Fruit fly (Drosophila melanogaster) whole organism, embryonic: ENCODE measurements around the gene CG13114.

Source experiments
- BEAF-32 ChIP-seq: fragments of 200-800 bp; sonication (Bioruptor generic); optimal IDR thresholded peaks from 3 replicates; lab custom pipeline; 2017; ENCODE audit warnings: missing biosample characterization, missing genetic modification characterization, mild to moderate bottlenecking, moderate library complexity, missing genetic modification reagents
- CG10366 ChIP-seq: fragments of 200-800 bp; sonication (Bioruptor generic); IDR thresholded peaks from 2 replicates; pipeline ENCODE4 v1.3.6; 2022; ENCODE audit warnings: missing biosample characterization, missing genetic modification characterization
- CG12219 ChIP-seq: fragments of 200-800 bp; sonication (Bioruptor generic); optimal IDR thresholded peaks from 3 replicates; lab custom pipeline; 2018; ENCODE audit warnings: missing biosample characterization, mild to moderate bottlenecking, missing genetic modification characterization
- CG12391 ChIP-seq: fragments of 200-800 bp; sonication (Bioruptor generic); optimal IDR thresholded peaks from 3 replicates; lab custom pipeline; 2018; ENCODE audit warnings: missing biosample characterization, mild to moderate bottlenecking, missing genetic modification characterization, moderate library complexity
- CG16863 ChIP-seq: fragments of 200-800 bp; sonication (Bioruptor generic); optimal IDR thresholded peaks from 3 replicates; lab custom pipeline; 2016; ENCODE audit warnings: missing biosample characterization, missing genetic modification characterization
- CG17186 ChIP-seq: fragments of 200-800 bp; sonication (Bioruptor generic); optimal IDR thresholded peaks from 3 replicates; lab custom pipeline; 2017; ENCODE audit warnings: missing biosample characterization, missing genetic modification reagents, missing genetic modification characterization
- CG17359 ChIP-seq: fragments of 200-800 bp; sonication (Bioruptor generic); optimal IDR thresholded peaks from 3 replicates; lab custom pipeline; 2018; ENCODE audit warnings: missing biosample characterization, mild to moderate bottlenecking, missing genetic modification characterization, moderate library complexity
- CG2116 ChIP-seq: fragments of 200-800 bp; sonication (Bioruptor generic); optimal IDR thresholded peaks from 3 replicates; lab custom pipeline; 2018; ENCODE audit warnings: missing biosample characterization, mild to moderate bottlenecking, missing genetic modification characterization
- CG2120 ChIP-seq: fragments of 200-800 bp; sonication (Bioruptor generic); optimal IDR thresholded peaks from 3 replicates; lab custom pipeline; 2016; ENCODE audit warnings: missing biosample characterization, missing genetic modification characterization
- CG3847 ChIP-seq: fragments of 200-800 bp; sonication (Bioruptor generic); IDR thresholded peaks from 2 replicates; pipeline ENCODE4 v1.3.6; 2022; ENCODE audit warnings: missing biosample characterization, missing genetic modification characterization
- CG43689 ChIP-seq: fragments of 200-800 bp; sonication (Bioruptor generic); IDR thresholded peaks from 2 replicates; pipeline ENCODE4 v1.3.6; 2022; ENCODE audit warnings: missing biosample characterization, missing genetic modification characterization
- CG4617 ChIP-seq: fragments of 200-800 bp; sonication (Bioruptor generic); optimal IDR thresholded peaks from 3 replicates; lab custom pipeline; 2016; ENCODE audit warnings: missing biosample characterization, missing genetic modification characterization, borderline replicate concordance
- CG7745 ChIP-seq: fragments of 200-800 bp; sonication (Bioruptor generic); optimal IDR thresholded peaks from 2 replicates; lab custom pipeline; 2018; ENCODE audit warnings: missing biosample characterization, mild to moderate bottlenecking, missing genetic modification characterization, moderate library complexity
- CG8924 ChIP-seq: fragments of 200-800 bp; optimal IDR thresholded peaks from 3 replicates; lab custom pipeline; 2019; ENCODE audit warnings: missing biosample characterization, mild to moderate bottlenecking, missing genetic modification characterization, moderate library complexity
- CG9876 ChIP-seq: fragments of 200-800 bp; sonication (Bioruptor generic); optimal IDR thresholded peaks from 2 replicates; lab custom pipeline; 2016; ENCODE audit warnings: missing biosample characterization, missing genetic modification characterization
- CHES-1-like ChIP-seq: fragments of 200-800 bp; sonication (Bioruptor generic); optimal IDR thresholded peaks from 2 replicates; lab custom pipeline; 2016; ENCODE audit warnings: missing biosample characterization, missing genetic modification characterization
- Chrac-16 ChIP-seq: fragments of 200-800 bp; sonication (Bioruptor generic); optimal IDR thresholded peaks from 3 replicates; lab custom pipeline; 2016; ENCODE audit warnings: missing biosample characterization, missing genetic modification characterization
- CrebB ChIP-seq: fragments of 200-800 bp; sonication (Bioruptor generic); optimal IDR thresholded peaks from 3 replicates; lab custom pipeline; 2018; ENCODE audit warnings: missing biosample characterization, mild to moderate bottlenecking, missing genetic modification characterization
- Dfd ChIP-seq, 2 experiments: fragments of >200 bp; optimal IDR thresholded peaks; 2 replicates each; lab custom pipeline; 2017; ENCODE audit warnings: missing biosample characterization in 2 of 2, missing genetic modification characterization in 2 of 2
- Elba2 ChIP-seq: fragments of 200-800 bp; sonication (Bioruptor generic); optimal IDR thresholded peaks from 3 replicates; lab custom pipeline; 2016; ENCODE audit warnings: missing biosample characterization, missing genetic modification characterization
- Fer1 ChIP-seq: fragments of 200-800 bp; sonication (Bioruptor generic); optimal IDR thresholded peaks from 2 replicates; lab custom pipeline; 2017; ENCODE audit warnings: missing biosample characterization, mild to moderate bottlenecking, missing genetic modification characterization
- GATAe ChIP-seq: fragments of 200-800 bp; sonication (Bioruptor generic); conservative IDR thresholded peaks from 2 replicates; pipeline ENCODE4 v1.3.6; 2022; ENCODE audit warnings: missing biosample characterization, missing genetic modification characterization
- H2.0 ChIP-seq: fragments of 200-800 bp; sonication (Bioruptor generic); IDR thresholded peaks from 2 replicates; pipeline ENCODE4 v1.3.6; 2022; ENCODE audit warnings: missing biosample characterization, missing genetic modification characterization
- HHEX ChIP-seq: fragments of 200-800 bp; sonication (Bioruptor generic); optimal IDR thresholded peaks from 3 replicates; lab custom pipeline; 2017; ENCODE audit warnings: missing biosample characterization, mild to moderate bottlenecking, missing genetic modification characterization, missing genetic modification reagents
- HLH54F ChIP-seq: fragments of 200-800 bp; sonication (Bioruptor generic); optimal IDR thresholded peaks from 3 replicates; lab custom pipeline; 2016; ENCODE audit warnings: missing biosample characterization, missing genetic modification characterization
- HLHmδ ChIP-seq: fragments of 200-800 bp; sonication (Bioruptor generic); optimal IDR thresholded peaks from 2 replicates; lab custom pipeline; 2018; ENCODE audit warnings: missing biosample characterization, mild to moderate bottlenecking, missing genetic modification characterization, moderate library complexity
- HmgD ChIP-seq: fragments of 200-800 bp; sonication (Bioruptor generic); optimal IDR thresholded peaks from 3 replicates; lab custom pipeline; 2016; ENCODE audit warnings: missing biosample characterization, missing genetic modification characterization
- Meics ChIP-seq: fragments of 200-800 bp; sonication (Bioruptor generic); optimal IDR thresholded peaks from 2 replicates; lab custom pipeline; 2017; ENCODE audit warnings: missing biosample characterization, mild to moderate bottlenecking, missing genetic modification characterization
- Mrtf ChIP-seq: fragments of 200-800 bp; sonication (Bioruptor generic); IDR thresholded peaks from 3 replicates; pipeline ENCODE4 v1.3.6; 2022; ENCODE audit warnings: missing biosample characterization, missing genetic modification characterization
- Optix ChIP-seq: fragments of 200-800 bp; sonication (Bioruptor generic); IDR thresholded peaks from 3 replicates; pipeline ENCODE4 v1.3.6; 2022; ENCODE audit warnings: missing biosample characterization, missing genetic modification characterization
- Pdp1 ChIP-seq, 2 experiments: fragments of 200-800 bp; sonication (Bioruptor generic); optimal IDR thresholded peaks; 3 replicates each; lab custom pipeline; 2016; ENCODE audit warnings: missing biosample characterization in 2 of 2, missing genetic modification characterization in 2 of 2, mild to moderate bottlenecking in 1 of 2, moderate library complexity in 1 of 2
- Rx ChIP-seq: fragments of 200-800 bp; sonication (Bioruptor generic); IDR thresholded peaks from 2 replicates; pipeline ENCODE4 v1.3.6; 2022; ENCODE audit warnings: missing biosample characterization, missing genetic modification characterization
- Sox102F ChIP-seq: fragments of 200-800 bp; sonication (Bioruptor generic); optimal IDR thresholded peaks from 2 replicates; lab custom pipeline; 2018; ENCODE audit warnings: missing biosample characterization, mild to moderate bottlenecking, missing genetic modification characterization, moderate library complexity
- Stat92E ChIP-seq, 3 experiments: fragments of >200 bp in 2 of 3; fragments of 200-800 bp in 1 of 3; sonication (Bioruptor generic) in 1 of 3; optimal IDR thresholded peaks; 2 replicates each; lab custom pipeline; 2017 to 2019; ENCODE audit warnings: missing biosample characterization in 3 of 3, missing genetic modification characterization in 3 of 3, mild to moderate bottlenecking in 1 of 3, moderate library complexity in 1 of 3
- ash1 ChIP-seq: fragments of 200-800 bp; sonication (Bioruptor generic); optimal IDR thresholded peaks from 2 replicates; lab custom pipeline; 2018; ENCODE audit warnings: missing biosample characterization, mild to moderate bottlenecking, missing genetic modification characterization
- ci ChIP-seq: fragments of 200-800 bp; sonication (Bioruptor generic); IDR thresholded peaks from 3 replicates; pipeline ENCODE4 v1.3.6; 2022; ENCODE audit warnings: missing biosample characterization, missing genetic modification characterization
- dmrt11E ChIP-seq: fragments of 200-800 bp; sonication (Bioruptor generic); optimal IDR thresholded peaks from 3 replicates; lab custom pipeline; 2018; ENCODE audit warnings: missing biosample characterization, mild to moderate bottlenecking, missing genetic modification characterization, moderate library complexity
- exex ChIP-seq: fragments of 200-800 bp; sonication (Bioruptor generic); optimal IDR thresholded peaks from 4 replicates; lab custom pipeline; 2018; ENCODE audit warnings: missing biosample characterization, mild to moderate bottlenecking, missing genetic modification characterization, moderate library complexity
- eyg ChIP-seq: fragments of 200-800 bp; sonication (Bioruptor generic); optimal IDR thresholded peaks from 3 replicates; lab custom pipeline; 2016; ENCODE audit warnings: missing biosample characterization, missing genetic modification characterization
- ftz-f1 ChIP-seq: fragments of 200-800 bp; sonication (Bioruptor generic); optimal IDR thresholded peaks from 2 replicates; lab custom pipeline; 2016; ENCODE audit warnings: missing biosample characterization, missing genetic modification characterization
- gro ChIP-seq: fragments of 200-800 bp; sonication (Bioruptor generic); optimal IDR thresholded peaks from 2 replicates; lab custom pipeline; 2016; ENCODE audit warnings: missing biosample characterization, missing genetic modification characterization
- ind ChIP-seq: fragments of 200-800 bp; sonication (Bioruptor generic); optimal IDR thresholded peaks from 3 replicates; lab custom pipeline; 2016; ENCODE audit warnings: missing biosample characterization, missing genetic modification characterization
- nmo ChIP-seq: fragments of 200-800 bp; sonication (Bioruptor generic); optimal IDR thresholded peaks from 2 replicates; lab custom pipeline; 2018; ENCODE audit warnings: missing biosample characterization, mild to moderate bottlenecking, missing genetic modification characterization, moderate library complexity
- nom ChIP-seq: fragments of 200-800 bp; sonication (Bioruptor generic); optimal IDR thresholded peaks from 2 replicates; lab custom pipeline; 2017; ENCODE audit warnings: missing biosample characterization, missing genetic modification characterization, mild to moderate bottlenecking, moderate library complexity, missing genetic modification reagents
- pan ChIP-seq, 4 experiments: fragments of >200 bp in 3 of 4; fragments of 200-800 bp in 1 of 4; sonication (Bioruptor generic) in 1 of 4; optimal IDR thresholded peaks in 3 of 4; IDR thresholded peaks in 1 of 4; 2 replicates each; pipeline versions ENCODE4 v1.3.6 to Lab custom; 2017 to 2022; ENCODE audit warnings: missing biosample characterization in 2 of 4, missing genetic modification characterization in 2 of 4, mixed read lengths in 1 of 4
- row ChIP-seq: fragments of 200-800 bp; sonication (Bioruptor generic); IDR thresholded peaks from 3 replicates; pipeline ENCODE4 v1.3.6; 2022; ENCODE audit warnings: missing biosample characterization, missing genetic modification characterization
- tll ChIP-seq, 2 experiments: fragments of 200-800 bp in 1 of 2; fragments of >200 bp in 1 of 2; sonication (Bioruptor generic) in 1 of 2; optimal IDR thresholded peaks; 2 replicates each; lab custom pipeline; 2017 to 2019; ENCODE audit warnings: missing biosample characterization in 2 of 2, missing genetic modification characterization in 2 of 2, mild to moderate bottlenecking in 1 of 2, moderate library complexity in 1 of 2
- wdn ChIP-seq: fragments of 200-800 bp; sonication (Bioruptor generic); IDR thresholded peaks from 2 replicates; pipeline ENCODE4 v1.3.6; 2022; ENCODE audit warnings: missing biosample characterization, missing genetic modification characterization
- zfh2 ChIP-seq: fragments of 200-800 bp; sonication (Bioruptor generic); optimal IDR thresholded peaks from 2 replicates; lab custom pipeline; 2016; ENCODE audit warnings: missing biosample characterization, missing genetic modification characterization

The CG13114 gene

DNA sequence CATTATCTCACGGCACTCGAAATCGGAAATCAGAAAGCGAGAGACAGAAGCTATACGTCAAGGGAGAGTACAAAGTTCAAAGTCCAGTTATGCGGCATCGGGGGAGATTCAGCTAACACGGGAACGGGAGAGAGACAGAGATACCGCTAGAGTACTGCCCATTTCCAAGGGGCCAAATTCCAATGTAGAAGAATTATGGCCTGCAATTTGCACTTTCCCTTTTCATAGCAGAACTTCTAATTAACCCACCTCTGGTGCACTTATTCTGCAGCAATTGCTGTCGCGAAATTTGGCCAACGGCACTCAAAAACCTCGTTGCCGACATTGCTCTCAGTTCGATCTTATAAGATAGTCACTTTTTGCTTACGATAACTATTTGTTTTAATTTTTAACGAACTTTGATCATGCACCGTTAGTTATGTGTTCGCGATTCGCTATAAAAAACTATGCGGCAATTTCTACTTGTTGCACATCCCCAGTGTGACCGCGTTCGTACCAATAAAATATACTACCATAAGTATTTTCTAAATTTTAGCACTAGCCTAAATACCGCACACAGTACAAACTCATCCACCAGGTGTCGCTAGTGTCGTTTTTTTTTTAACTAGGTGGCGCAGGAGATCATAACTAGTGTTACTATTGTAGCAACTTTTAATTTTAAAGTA is 30.8 kb downstream of the CG13114 start, which contains the start of gene Mtpalpha (continued):
- TF ChIP-seq Fer1 (peak; percentile 24), HLHmδ (no peak), HmgD (GFP tag; lab: Kevin White, UChicago) (peak; percentile 20), CG17359 (tag; lab: Kevin White, UChicago) (peak; percentile 7), Sox102F (GFP tag; lab: Kevin White, UChicago) (peak; percentile 48), CG10366 (GFP tag; lab: Robert Waterston, UW) (peak; percentile 32; the same call in 1 of the 2 replicates), CG2120 (peak; percentile 38), HHEX (peak; percentile 31), CG2116 (GFP tag; lab: Kevin White, UChicago) (peak; percentile 22), Stat92E (GFP tag; optimal IDR thresholded peaks at IDR 0.05; lab: Kevin White, UChicago) (peak in 1 of 3 experiments; percentile 40), CG43689 (GFP tag; lab: Robert Waterston, UW) (no peak), CG9876 (GFP tag; lab: Kevin White, UChicago) (peak; percentile 42), CG8924 (no peak), Optix (no peak), HLH54F (GFP tag; lab: Kevin White, UChicago) (peak; percentile 14), Chrac-16 (GFP tag; lab: Kevin White, UChicago) (peak; percentile 56), row (GFP tag; lab: Robert Waterston, UW) (0 out of 3 replicates have a peak, but pooled peaks have one; percentile 20), CHES-1-like (GFP tag; lab: Kevin White, UChicago) (peak; percentile 23), CrebB (tag; lab: Kevin White, UChicago) (peak; percentile 0), gro (peak; percentile 59), Pdp1 (GFP tag; optimal IDR thresholded peaks at IDR 0.05; lab: Kevin White, UChicago) (peak; percentile 32 to 77), Elba2 (GFP tag; lab: Kevin White, UChicago) (peak; percentile 2), H2.0 (GFP tag; lab: Robert Waterston, UW) (no peak), zfh2 (GFP tag; lab: Kevin White, UChicago) (peak; percentile 9), CG4617 (GFP tag; lab: Kevin White, UChicago) (peak; percentile 61), CG7745 (no peak), ind (GFP tag; lab: Kevin White, UChicago) (peak; percentile 15), ci (GFP tag; lab: Robert Waterston, UW) (peak; percentile 76), exex (no peak), nom (GFP tag; lab: Kevin White, UChicago) (peak; percentile 100), dmrt11E (tag; lab: Kevin White, UChicago) (peak; percentile 32), Meics (GFP tag; lab: Kevin White, UChicago) (peak; percentile 49)
- TF ChIP-seq, all 482 proteins: peak for 168

DNA sequence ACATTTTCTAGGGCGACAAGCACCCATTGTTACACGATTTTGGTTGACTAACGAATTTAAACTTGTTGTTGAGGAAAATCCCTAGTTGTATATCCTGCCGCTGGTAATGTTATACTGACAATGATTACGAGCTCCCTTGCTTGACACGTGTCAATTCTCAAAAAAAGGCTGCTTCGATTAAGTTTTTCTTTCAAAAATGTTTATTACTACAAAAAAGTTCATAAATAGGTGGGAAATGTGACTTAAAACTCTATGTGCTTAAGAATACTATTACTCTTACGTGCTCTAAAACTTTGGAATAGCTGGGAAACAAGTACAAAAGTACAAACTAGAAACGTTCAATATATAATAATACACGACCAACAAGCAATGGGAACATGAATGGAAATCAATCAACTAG is 33.9 kb downstream of the CG13114 start, which contains the start of gene CG31709:
Gene CG31709 (minus strand): TSS at position 101 of the 400 bp plus-strand sequence.
- no peak for TF ChIP-seq ftz-f1 (GFP tag; lab: Kevin White, UChicago)
- no peak for TF ChIP-seq BEAF-32 (GFP tag; lab: Kevin White, UChicago)
- no peak for TF ChIP-seq CG12391 (tag; lab: Kevin White, UChicago)
- no peak for TF ChIP-seq nmo (GFP tag; lab: Kevin White, UChicago)
- TF ChIP-seq H2.0 (GFP tag; lab: Robert Waterston, UW): no peak
- TF ChIP-seq CG17186 (GFP tag; lab: Kevin White, UChicago): no peak
- no peak for TF ChIP-seq CG16863 (GFP tag; lab: Kevin White, UChicago)
- TF ChIP-seq GATAe (GFP tag; lab: Robert Waterston, UW): no peak
- TF ChIP-seq eyg: no peak
- no peak for TF ChIP-seq pan (optimal IDR thresholded peaks at IDR 0.05; lab: Kevin White, UChicago)
- TF ChIP-seq pan (GFP tag; optimal IDR thresholded peaks at IDR 0.05 in 1 of 2, IDR thresholded peaks at IDR 0.05 in 1 of 2): no peak
- no peak for TF ChIP-seq wdn
- no peak for TF ChIP-seq CG12219 (GFP tag; lab: Kevin White, UChicago)
- no peak for TF ChIP-seq Rx (GFP tag; lab: Robert Waterston, UW)
- TF ChIP-seq ash1 (GFP tag; lab: Kevin White, UChicago): no peak
- no peak for TF ChIP-seq Mrtf
- no peak for TF ChIP-seq Dfd (GFP tag; optimal IDR thresholded peaks at IDR 0.05; lab: Kevin White, UChicago)
- TF ChIP-seq CG3847: no peak
- TF ChIP-seq tll (GFP tag; optimal IDR thresholded peaks at IDR 0.05; lab: Kevin White, UChicago): no peak
